Fruit fly (Drosophila melanogaster) whole organism, embryonic: ENCODE measurements around the gene dlg1.

ENCODE experiments used
- Atf-2 ChIP-seq: fragments of 200-800 bp; sonication (Bioruptor generic); optimal IDR thresholded peaks from 2 replicates; lab custom pipeline; 2016; ENCODE audit warnings: missing biosample characterization, missing genetic modification characterization
- BEAF-32 ChIP-seq: fragments of 200-800 bp; sonication (Bioruptor generic); optimal IDR thresholded peaks from 3 replicates; lab custom pipeline; 2017; ENCODE audit warnings: missing biosample characterization, missing genetic modification characterization, mild to moderate bottlenecking, moderate library complexity, missing genetic modification reagents
- Bdp1 ChIP-seq: fragments of 200-800 bp; sonication (Bioruptor generic); optimal IDR thresholded peaks from 3 replicates; lab custom pipeline; 2016; ENCODE audit warnings: missing biosample characterization, missing genetic modification characterization
- CG11247 ChIP-seq: fragments of 200-800 bp; sonication (Bioruptor generic); IDR thresholded peaks from 2 replicates; pipeline ENCODE4 v1.3.6; 2022; ENCODE audit warnings: missing biosample characterization, missing genetic modification characterization
- CG12391 ChIP-seq: fragments of 200-800 bp; sonication (Bioruptor generic); optimal IDR thresholded peaks from 3 replicates; lab custom pipeline; 2018; ENCODE audit warnings: missing biosample characterization, mild to moderate bottlenecking, missing genetic modification characterization, moderate library complexity
- CG12659 ChIP-seq: fragments of 200-800 bp; sonication (Bioruptor generic); optimal IDR thresholded peaks from 3 replicates; lab custom pipeline; 2017; ENCODE audit warnings: mild to moderate bottlenecking, missing biosample characterization, missing genetic modification reagents, missing genetic modification characterization
- CG13287 ChIP-seq: fragments of 200-800 bp; sonication (Bioruptor generic); IDR thresholded peaks from 2 replicates; pipeline ENCODE4 v1.3.6; 2022; ENCODE audit warnings: missing biosample characterization, missing genetic modification characterization; ENCODE audit not compliant: partially characterized antibody
- CG17385 ChIP-seq: fragments of 200-800 bp; sonication (Bioruptor generic); optimal IDR thresholded peaks from 3 replicates; lab custom pipeline; 2018; ENCODE audit warnings: missing biosample characterization, mild to moderate bottlenecking, missing genetic modification characterization
- CG18619 ChIP-seq: fragments of 200-800 bp; sonication (Bioruptor generic); optimal IDR thresholded peaks from 3 replicates; lab custom pipeline; 2017; ENCODE audit warnings: missing biosample characterization, mild to moderate bottlenecking, missing genetic modification characterization
- CG18764 ChIP-seq: fragments of 200-800 bp; sonication (Bioruptor generic); optimal IDR thresholded peaks from 3 replicates; lab custom pipeline; 2016; ENCODE audit warnings: missing biosample characterization, missing genetic modification characterization
- CG30020 ChIP-seq: fragments of 200-800 bp; optimal IDR thresholded peaks from 2 replicates; lab custom pipeline; 2019; ENCODE audit warnings: missing biosample characterization, mild to moderate bottlenecking, missing genetic modification characterization, moderate library complexity
- CG31441 ChIP-seq: fragments of 200-800 bp; sonication (Bioruptor generic); IDR thresholded peaks from 2 replicates; pipeline ENCODE4 v1.3.6; 2022; ENCODE audit warnings: missing biosample characterization, missing genetic modification characterization
- CG3838 ChIP-seq: fragments of 200-800 bp; sonication (Bioruptor generic); optimal IDR thresholded peaks from 3 replicates; lab custom pipeline; 2016; ENCODE audit warnings: missing biosample characterization, missing genetic modification characterization
- CG42726 ChIP-seq: fragments of 200-800 bp; sonication (Bioruptor generic); IDR thresholded peaks from 2 replicates; pipeline ENCODE4 v1.3.6; 2022; ENCODE audit warnings: missing biosample characterization, missing genetic modification characterization; ENCODE audit not compliant: partially characterized antibody
- CG4854 ChIP-seq: fragments of 200-800 bp; sonication (Bioruptor generic); optimal IDR thresholded peaks from 2 replicates; lab custom pipeline; 2016; ENCODE audit warnings: missing biosample characterization, missing genetic modification characterization, inconsistent platforms
- CG7963 ChIP-seq: fragments of 200-800 bp; sonication (Bioruptor generic); IDR thresholded peaks from 3 replicates; pipeline ENCODE4 v1.3.6; 2022; ENCODE audit warnings: missing biosample characterization, missing genetic modification characterization; ENCODE audit not compliant: partially characterized antibody
- CG9797 ChIP-seq: fragments of 200-800 bp; sonication (Bioruptor generic); optimal IDR thresholded peaks from 3 replicates; lab custom pipeline; 2018; ENCODE audit warnings: missing biosample characterization, mild to moderate bottlenecking, missing genetic modification characterization
- Dll ChIP-seq: fragments of 200-800 bp; sonication (Bioruptor generic); IDR thresholded peaks from 4 replicates; pipeline ENCODE4 v1.3.6; 2022; ENCODE audit warnings: missing biosample characterization, missing genetic modification characterization; ENCODE audit not compliant: partially characterized antibody
- Dp ChIP-seq: fragments of 200-800 bp; sonication (Bioruptor generic); optimal IDR thresholded peaks from 2 replicates; lab custom pipeline; 2018; ENCODE audit warnings: missing biosample characterization, mild to moderate bottlenecking, missing genetic modification characterization, moderate library complexity
- Ets97D ChIP-seq: fragments of 200-800 bp; sonication (Bioruptor generic); optimal IDR thresholded peaks from 3 replicates; lab custom pipeline; 2016; ENCODE audit warnings: missing biosample characterization, missing genetic modification characterization
- HLH4C ChIP-seq: fragments of 200-800 bp; sonication (Bioruptor generic); IDR thresholded peaks from 3 replicates; pipeline ENCODE4 v1.3.6; 2022; ENCODE audit warnings: missing biosample characterization, missing genetic modification characterization; ENCODE audit not compliant: partially characterized antibody
- Med ChIP-seq: fragments of 200-800 bp; sonication (Bioruptor generic); peaks from one replicate; lab custom pipeline; 2016; ENCODE audit warnings: missing biosample characterization, missing genetic modification characterization, mild to moderate bottlenecking, inconsistent platforms, moderate library complexity
- Oaz ChIP-seq: fragments of 200-800 bp; sonication (Bioruptor generic); IDR thresholded peaks from 2 replicates; pipeline ENCODE4 v1.3.6; 2022; ENCODE audit warnings: missing biosample characterization, missing genetic modification characterization
- Pdp1 ChIP-seq, 2 experiments: fragments of 200-800 bp; sonication (Bioruptor generic); optimal IDR thresholded peaks; 3 replicates each; lab custom pipeline; 2016; ENCODE audit warnings: missing biosample characterization in 2 of 2, missing genetic modification characterization in 2 of 2, mild to moderate bottlenecking in 1 of 2, moderate library complexity in 1 of 2
- Rfx ChIP-seq: fragments of 200-800 bp; sonication (Bioruptor generic); IDR thresholded peaks from 2 replicates; pipeline ENCODE4 v1.3.6; 2022; ENCODE audit warnings: missing biosample characterization, missing genetic modification characterization
- Rx ChIP-seq: fragments of 200-800 bp; sonication (Bioruptor generic); IDR thresholded peaks from 2 replicates; pipeline ENCODE4 v1.3.6; 2022; ENCODE audit warnings: missing biosample characterization, missing genetic modification characterization
- Sry-δ ChIP-seq: fragments of 200-800 bp; sonication (Bioruptor generic); optimal IDR thresholded peaks from 2 replicates; lab custom pipeline; 2016; ENCODE audit warnings: missing biosample characterization, missing genetic modification characterization
- Ssrp ChIP-seq: fragments of 200-800 bp; sonication (Bioruptor generic); optimal IDR thresholded peaks from 2 replicates; lab custom pipeline; 2018; ENCODE audit warnings: missing biosample characterization, mild to moderate bottlenecking, missing genetic modification characterization, moderate library complexity
- Tbp ChIP-seq: fragments of >200 bp; optimal IDR thresholded peaks from 2 replicates; lab custom pipeline; 2018; ENCODE audit warnings: missing biosample characterization, missing genetic modification characterization
- croc ChIP-seq: fragments of 200-800 bp; sonication (Bioruptor generic); conservative IDR thresholded peaks from 3 replicates; pipeline ENCODE4 v1.3.6; 2022; ENCODE audit warnings: missing biosample characterization, missing genetic modification characterization
- dmrt99B ChIP-seq: fragments of 200-800 bp; sonication (Bioruptor generic); optimal IDR thresholded peaks from 2 replicates; lab custom pipeline; 2018; ENCODE audit warnings: missing biosample characterization, mild to moderate bottlenecking, missing genetic modification characterization, moderate library complexity
- gcm ChIP-seq: fragments of 200-800 bp; sonication (Bioruptor generic); optimal IDR thresholded peaks from 2 replicates; lab custom pipeline; 2019; ENCODE audit warnings: missing biosample characterization, mild to moderate bottlenecking, missing genetic modification characterization, moderate library complexity
- gfzf ChIP-seq: fragments of 200-800 bp; sonication (Bioruptor generic); optimal IDR thresholded peaks from 2 replicates; lab custom pipeline; 2016; ENCODE audit warnings: missing biosample characterization, mild to moderate bottlenecking, missing genetic modification characterization, moderate library complexity
- hb ChIP-seq: fragments of 200-800 bp; sonication (Bioruptor generic); IDR thresholded peaks from 3 replicates; pipeline ENCODE4 v1.3.6; 2022; ENCODE audit warnings: missing biosample characterization, missing genetic modification characterization; ENCODE audit not compliant: partially characterized antibody
- kah ChIP-seq: fragments of 200-800 bp; sonication (Bioruptor generic); optimal IDR thresholded peaks from 2 replicates; lab custom pipeline; 2018; ENCODE audit warnings: missing biosample characterization, mild to moderate bottlenecking, missing genetic modification characterization
- ken ChIP-seq: fragments of 200-800 bp; sonication (Bioruptor generic); IDR thresholded peaks from 3 replicates; pipeline ENCODE4 v1.3.6; 2022; ENCODE audit warnings: missing biosample characterization, missing genetic modification characterization
- lola ChIP-seq, 3 experiments: fragments of >200 bp in 2 of 3; fragments of 200-800 bp in 1 of 3; sonication (Bioruptor generic) in 1 of 3; optimal IDR thresholded peaks; 2 replicates each; lab custom pipeline; 2017 to 2019; ENCODE audit warnings: missing biosample characterization in 3 of 3, missing genetic modification characterization in 3 of 3, mild to moderate bottlenecking in 1 of 3, moderate library complexity in 1 of 3
- nau ChIP-seq: fragments of 200-800 bp; sonication (Bioruptor generic); optimal IDR thresholded peaks from 3 replicates; lab custom pipeline; 2017; ENCODE audit warnings: missing biosample characterization, mild to moderate bottlenecking, missing genetic modification characterization, missing genetic modification reagents
- oc ChIP-seq: fragments of 200-800 bp; sonication (Bioruptor generic); optimal IDR thresholded peaks from 2 replicates; lab custom pipeline; 2018; ENCODE audit warnings: missing biosample characterization, mild to moderate bottlenecking, missing genetic modification characterization, moderate library complexity
- pb ChIP-seq: fragments of 200-800 bp; sonication (Bioruptor generic); optimal IDR thresholded peaks from 3 replicates; lab custom pipeline; 2016; ENCODE audit warnings: missing biosample characterization, missing genetic modification characterization
- sc ChIP-seq, 3 experiments: fragments of >200 bp in 2 of 3; fragments of 200-800 bp in 1 of 3; sonication (Bioruptor generic) in 1 of 3; optimal IDR thresholded peaks; 2 replicates in 2 of 3; 3 replicates in 1 of 3; lab custom pipeline; 2017; ENCODE audit warnings: mild to moderate bottlenecking in 1 of 3, missing biosample characterization in 1 of 3, missing genetic modification characterization in 1 of 3, missing genetic modification reagents in 1 of 3
- sd ChIP-seq: fragments of 200-800 bp; sonication (Bioruptor generic); optimal IDR thresholded peaks from 3 replicates; lab custom pipeline; 2018; ENCODE audit warnings: missing biosample characterization, mild to moderate bottlenecking, missing genetic modification characterization, moderate library complexity
- seq ChIP-seq: fragments of 200-800 bp; sonication (Bioruptor generic); IDR thresholded peaks from 2 replicates; pipeline ENCODE4 v1.3.6; 2022; ENCODE audit warnings: missing biosample characterization, missing genetic modification characterization
- slbo ChIP-seq: fragments of 200-800 bp; sonication (Bioruptor generic); IDR thresholded peaks from 2 replicates; pipeline ENCODE4 v1.3.6; 2022; ENCODE audit warnings: missing biosample characterization, missing genetic modification characterization
- stwl ChIP-seq: fragments of 200-800 bp; sonication (Bioruptor generic); optimal IDR thresholded peaks from 3 replicates; lab custom pipeline; 2018; ENCODE audit warnings: missing biosample characterization, mild to moderate bottlenecking, missing genetic modification characterization, moderate library complexity
- tna ChIP-seq: fragments of 200-800 bp; sonication (Bioruptor generic); IDR thresholded peaks from 2 replicates; pipeline ENCODE4 v1.3.6; 2022; ENCODE audit warnings: missing biosample characterization, missing genetic modification characterization; ENCODE audit not compliant: partially characterized antibody
- zen2 ChIP-seq: fragments of 200-800 bp; sonication (Bioruptor generic); IDR thresholded peaks from 3 replicates; pipeline ENCODE4 v1.3.6; 2022; ENCODE audit warnings: missing biosample characterization, missing genetic modification characterization; ENCODE audit not compliant: partially characterized antibody

The dlg1 gene

dm6 chrX:11367783-11368509 is 1.5 kb upstream of the dlg1 start, which contains the start of the genes hop and Tim8 (continued):
- TF ChIP-seq hb (GFP tag; lab: Robert Waterston, UW) (peak; percentile 95), CG31441 (no peak), CG42726 (peak; percentile 71; the same call in 1 of the 2 replicates), seq (GFP tag; lab: Robert Waterston, UW) (no peak), Ssrp (no peak), pb (GFP tag; lab: Kevin White, UChicago) (no peak), CG17385 (GFP tag; lab: Kevin White, UChicago) (no peak), Med (GFP tag; lab: Kevin White, UChicago) (peak; percentile 67), gfzf (GFP tag; lab: Kevin White, UChicago) (peak; percentile 33), CG13287 (GFP tag; lab: Robert Waterston, UW) (peak; percentile 86), HLH4C (GFP tag; lab: Robert Waterston, UW) (peak; percentile 97), Rx (GFP tag; lab: Robert Waterston, UW) (no peak), Sry-δ (GFP tag; lab: Kevin White, UChicago) (peak; percentile 77), CG11247 (GFP tag; lab: Robert Waterston, UW) (no peak), CG18619 (GFP tag; lab: Kevin White, UChicago) (no peak), CG3838 (no peak), CG4854 (peak; percentile 89), Ets97D (GFP tag; lab: Kevin White, UChicago) (peak; percentile 52), CG9797 (GFP tag; lab: Kevin White, UChicago) (peak; percentile 32), CG12391 (tag; lab: Kevin White, UChicago) (peak; percentile 10), Bdp1 (GFP tag; lab: Kevin White, UChicago) (no peak), slbo (GFP tag; lab: Robert Waterston, UW) (no peak), BEAF-32 (GFP tag; lab: Kevin White, UChicago) (peak; percentile 91), Atf-2 (GFP tag; lab: Kevin White, UChicago) (no peak), CG12659 (GFP tag; lab: Kevin White, UChicago) (peak; percentile 66), zen2 (GFP tag; lab: Robert Waterston, UW) (peak; percentile 77), CG7963 (GFP tag; lab: Robert Waterston, UW) (peak; percentile 93), gcm (GFP tag; lab: Kevin White, UChicago) (no peak), dmrt99B (no peak), croc (GFP tag; lab: Robert Waterston, UW) (no peak), Tbp (GFP tag; lab: Kevin White, UChicago) (peak; percentile 69), lola (GFP tag; optimal IDR thresholded peaks at IDR 0.05; lab: Kevin White, UChicago) (peak in 1 of 3 experiments; percentile 5), CG18764 (GFP tag; lab: Kevin White, UChicago) (no peak), Rfx (GFP tag; lab: Robert Waterston, UW) (no peak), tna (GFP tag; lab: Robert Waterston, UW) (peak; percentile 87), sd (tag; lab: Kevin White, UChicago) (peak; percentile 82), sc (optimal IDR thresholded peaks at IDR 0.05; lab: Kevin White, UChicago) (no peak), sc (GFP tag; optimal IDR thresholded peaks at IDR 0.05; lab: Kevin White, UChicago) (no peak), CG30020 (peak; percentile 46), Pdp1 (GFP tag; optimal IDR thresholded peaks at IDR 0.05; lab: Kevin White, UChicago) (peak in 1 of 2 experiments; percentile 92), ken (no peak), oc (tag; lab: Kevin White, UChicago) (no peak), Oaz (GFP tag; lab: Robert Waterston, UW) (no peak), Dp (GFP tag; lab: Kevin White, UChicago) (peak; percentile 44), kah (no peak), stwl (peak; percentile 51), Dll (GFP tag; lab: Robert Waterston, UW) (peak; percentile 87), nau (no peak)
